Worm (Caenorhabditis elegans): ENCODE measurements around the gene ssup-72.
"Not testable (repeated sequence)": the region's sequence is repeated elsewhere in the genome, so short reads cannot be mapped to it uniquely, and the experiment has no call there.

- TF ChIP-seq lsy-2, mdl-1, skn-1 (tag; optimal IDR thresholded peaks at IDR 0.05): not testable (repeated sequence)
Measured at ce11 chrII:6775076-6775475, 1.3 kb upstream of the ssup-72 start, which contains the start of gene agr-1.

Measured in whole organism, L2 larva.